Comparison of ENCODE assay signal across 1 worm cellular context in genomic region chrII:163229-163628, ce11.
TF ChIP-seq lines count a peak whose summit lies in the region.

No protein-coding gene starts in this region.

TF ChIP-seq in whole organism, L1 larva, 84 proteins besides CTCF, POLR2A, EP300 and RAD21 (continued from another document):
- TF ChIP-seq zip-4 (GFP tag; optimal IDR thresholded peaks at IDR 0.05; lab: Kevin White, UChicago) (no peak), pag-3 (tag; optimal IDR thresholded peaks at IDR 0.05; lab: Kevin White, UChicago; ENCODE audit: borderline replicate concordance, insufficient read depth) (no peak), lin-39 (tag; optimal IDR thresholded peaks at IDR 0.05; lab: Kevin White, UChicago) (no peak), lin-14 (GFP tag; optimal IDR thresholded peaks at IDR 0.05; lab: Kevin White, UChicago) (peak; percentile 37), blmp-1 (tag; optimal IDR thresholded peaks at IDR 0.05; lab: Kevin White, UChicago) (no peak)
TF ChIP-seq in whole organism, L1 larva: peak in this region for 4.
